Fruit fly (Drosophila melanogaster) whole organism, embryonic: ENCODE measurements around the gene CG31817.

Experiments
- ATbp ChIP-seq: fragments of 200-800 bp; sonication (Bioruptor generic); optimal IDR thresholded peaks from 2 replicates; lab custom pipeline; 2017; ENCODE audit warnings: missing biosample characterization, mild to moderate bottlenecking, missing genetic modification characterization, missing genetic modification reagents
- Ada2b ChIP-seq: fragments of 200-800 bp; sonication (Bioruptor generic); IDR thresholded peaks from 2 replicates; pipeline ENCODE4 v1.3.6; 2022; ENCODE audit warnings: missing biosample characterization, missing genetic modification characterization
- B-H2 ChIP-seq: fragments of 200-800 bp; sonication (Bioruptor generic); optimal IDR thresholded peaks from 2 replicates; lab custom pipeline; 2018; ENCODE audit warnings: missing biosample characterization, mild to moderate bottlenecking, missing genetic modification characterization
- CG10267 ChIP-seq: fragments of 200-800 bp; sonication (Bioruptor generic); optimal IDR thresholded peaks from 2 replicates; lab custom pipeline; 2018; ENCODE audit warnings: missing biosample characterization, mild to moderate bottlenecking, missing genetic modification characterization, moderate library complexity
- CG10431 ChIP-seq: fragments of 200-800 bp; sonication (Bioruptor generic); optimal IDR thresholded peaks from 3 replicates; lab custom pipeline; 2018; ENCODE audit warnings: missing biosample characterization, mild to moderate bottlenecking, missing genetic modification characterization
- CG12391 ChIP-seq: fragments of 200-800 bp; sonication (Bioruptor generic); optimal IDR thresholded peaks from 3 replicates; lab custom pipeline; 2018; ENCODE audit warnings: missing biosample characterization, mild to moderate bottlenecking, missing genetic modification characterization, moderate library complexity
- CG12942 ChIP-seq: fragments of 200-800 bp; sonication (Bioruptor generic); optimal IDR thresholded peaks from 3 replicates; lab custom pipeline; 2016; ENCODE audit warnings: missing biosample characterization, missing genetic modification characterization
- CG13287 ChIP-seq: fragments of 200-800 bp; sonication (Bioruptor generic); IDR thresholded peaks from 2 replicates; pipeline ENCODE4 v1.3.6; 2022; ENCODE audit warnings: missing biosample characterization, missing genetic modification characterization; ENCODE audit not compliant: partially characterized antibody
- CG14050 ChIP-seq: fragments of 200-800 bp; sonication (Bioruptor generic); IDR thresholded peaks from 3 replicates; pipeline ENCODE4 v1.3.6; 2022; ENCODE audit warnings: missing biosample characterization, missing genetic modification characterization
- CG1647 ChIP-seq: fragments of 200-800 bp; sonication (Bioruptor generic); optimal IDR thresholded peaks from 3 replicates; lab custom pipeline; 2016; ENCODE audit warnings: missing biosample characterization, missing genetic modification characterization
- CG16815 ChIP-seq: fragments of 200-800 bp; sonication (Bioruptor generic); optimal IDR thresholded peaks from 3 replicates; lab custom pipeline; 2017; ENCODE audit warnings: missing biosample characterization, mild to moderate bottlenecking, missing genetic modification characterization
- CG16863 ChIP-seq: fragments of 200-800 bp; sonication (Bioruptor generic); optimal IDR thresholded peaks from 3 replicates; lab custom pipeline; 2016; ENCODE audit warnings: missing biosample characterization, missing genetic modification characterization
- CG1792 ChIP-seq: fragments of 200-800 bp; sonication (Bioruptor generic); optimal IDR thresholded peaks from 2 replicates; lab custom pipeline; 2016; ENCODE audit warnings: missing biosample characterization, missing genetic modification characterization
- CG18262 ChIP-seq: fragments of 200-800 bp; optimal IDR thresholded peaks from 3 replicates; lab custom pipeline; 2019; ENCODE audit warnings: missing biosample characterization, mild to moderate bottlenecking, missing genetic modification characterization, moderate library complexity
- CG2875 ChIP-seq: fragments of 200-800 bp; sonication (Bioruptor generic); optimal IDR thresholded peaks from 2 replicates; lab custom pipeline; 2017; ENCODE audit warnings: missing biosample characterization, mild to moderate bottlenecking, missing genetic modification characterization, missing genetic modification reagents
- CG31388 ChIP-seq: fragments of 200-800 bp; sonication (Bioruptor generic); optimal IDR thresholded peaks from 2 replicates; lab custom pipeline; 2016; ENCODE audit warnings: missing biosample characterization, missing genetic modification characterization
- CG34224 ChIP-seq: fragments of 200-800 bp; sonication (Bioruptor generic); IDR thresholded peaks from 3 replicates; pipeline ENCODE4 v1.3.6; 2022; ENCODE audit warnings: missing biosample characterization, missing genetic modification characterization; ENCODE audit not compliant: partially characterized antibody
- CG6791 ChIP-seq: fragments of 200-800 bp; sonication (Bioruptor generic); IDR thresholded peaks from 3 replicates; pipeline ENCODE4 v1.3.6; 2022; ENCODE audit warnings: missing biosample characterization, missing genetic modification characterization; ENCODE audit not compliant: partially characterized antibody
- CG8089 ChIP-seq: fragments of 200-800 bp; sonication (Bioruptor generic); optimal IDR thresholded peaks from 3 replicates; lab custom pipeline; 2016; ENCODE audit warnings: missing biosample characterization, missing genetic modification characterization
- Chrac-16 ChIP-seq: fragments of 200-800 bp; sonication (Bioruptor generic); optimal IDR thresholded peaks from 3 replicates; lab custom pipeline; 2016; ENCODE audit warnings: missing biosample characterization, missing genetic modification characterization
- D19A ChIP-seq: fragments of 200-800 bp; optimal IDR thresholded peaks from 3 replicates; lab custom pipeline; 2019; ENCODE audit warnings: missing biosample characterization, mild to moderate bottlenecking, missing genetic modification characterization, moderate library complexity
- Gsc ChIP-seq: fragments of 200-800 bp; sonication (Bioruptor generic); IDR thresholded peaks from 2 replicates; pipeline ENCODE4 v1.3.6; 2022; ENCODE audit warnings: missing biosample characterization, missing genetic modification characterization
- H15 ChIP-seq: fragments of 200-800 bp; sonication (Bioruptor generic); IDR thresholded peaks from 3 replicates; pipeline ENCODE4 v1.3.6; 2022; ENCODE audit warnings: missing biosample characterization, missing genetic modification characterization
- Hand ChIP-seq: fragments of 200-800 bp; sonication (Bioruptor generic); optimal IDR thresholded peaks from 2 replicates; lab custom pipeline; 2017; ENCODE audit warnings: mild to moderate bottlenecking, missing biosample characterization, missing genetic modification reagents, missing genetic modification characterization
- Hey ChIP-seq: fragments of 200-800 bp; sonication (Bioruptor generic); optimal IDR thresholded peaks from 3 replicates; lab custom pipeline; 2018; ENCODE audit warnings: missing biosample characterization, mild to moderate bottlenecking, missing genetic modification characterization
- NK7.1 ChIP-seq: fragments of 200-800 bp; sonication (Bioruptor generic); optimal IDR thresholded peaks from 3 replicates; lab custom pipeline; 2016; ENCODE audit warnings: missing biosample characterization, missing genetic modification characterization
- Nf-YC ChIP-seq: fragments of 200-800 bp; optimal IDR thresholded peaks from 3 replicates; lab custom pipeline; 2019; ENCODE audit warnings: missing biosample characterization, mild to moderate bottlenecking, missing genetic modification characterization, moderate library complexity
- Ptx1 ChIP-seq: fragments of 200-800 bp; sonication (Bioruptor generic); IDR thresholded peaks from 2 replicates; pipeline ENCODE4 v1.3.6; 2022; ENCODE audit warnings: missing biosample characterization, missing genetic modification characterization
- Scr ChIP-seq: fragments of 200-800 bp; sonication (Bioruptor generic); IDR thresholded peaks from 2 replicates; pipeline ENCODE4 v1.3.6; 2022; ENCODE audit warnings: missing biosample characterization, missing genetic modification characterization; ENCODE audit not compliant: partially characterized antibody
- Taf1 ChIP-seq: fragments of 200-800 bp; sonication (Bioruptor generic); IDR thresholded peaks from 2 replicates; pipeline ENCODE4 v1.3.6; 2022; ENCODE audit warnings: missing biosample characterization, missing genetic modification characterization
- btn ChIP-seq: fragments of 200-800 bp; sonication (Bioruptor generic); optimal IDR thresholded peaks from 2 replicates; lab custom pipeline; 2016; ENCODE audit warnings: missing biosample characterization, missing genetic modification characterization
- cad ChIP-seq: fragments of >200 bp; optimal IDR thresholded peaks from 2 replicates; lab custom pipeline; 2017; ENCODE audit warnings: missing biosample characterization, missing genetic modification characterization
- corto ChIP-seq: fragments of 200-800 bp; sonication (Bioruptor generic); optimal IDR thresholded peaks from 2 replicates; lab custom pipeline; 2016; ENCODE audit warnings: missing biosample characterization, mild to moderate bottlenecking, missing genetic modification characterization, moderate library complexity
- dmrt99B ChIP-seq: fragments of 200-800 bp; sonication (Bioruptor generic); optimal IDR thresholded peaks from 2 replicates; lab custom pipeline; 2018; ENCODE audit warnings: missing biosample characterization, mild to moderate bottlenecking, missing genetic modification characterization, moderate library complexity
- eve ChIP-seq, 2 experiments: fragments of >200 bp; optimal IDR thresholded peaks; 2 replicates each; lab custom pipeline; 2017; ENCODE audit warnings: missing biosample characterization in 2 of 2, missing genetic modification characterization in 2 of 2
- gcm2 ChIP-seq: fragments of 200-800 bp; sonication (Bioruptor generic); optimal IDR thresholded peaks from 2 replicates; lab custom pipeline; 2016; ENCODE audit warnings: missing biosample characterization, missing genetic modification characterization
- h ChIP-seq: fragments of >200 bp; optimal IDR thresholded peaks from 2 replicates; lab custom pipeline; 2017
- kni ChIP-seq: fragments of 200-800 bp; sonication (Bioruptor generic); optimal IDR thresholded peaks from 3 replicates; lab custom pipeline; 2017; ENCODE audit warnings: mild to moderate bottlenecking, missing biosample characterization, missing genetic modification reagents, missing genetic modification characterization
- nerfin-1 ChIP-seq: fragments of 200-800 bp; sonication (Bioruptor generic); optimal IDR thresholded peaks from 3 replicates; lab custom pipeline; 2019; ENCODE audit warnings: missing biosample characterization, mild to moderate bottlenecking, missing genetic modification characterization, moderate library complexity
- org-1 ChIP-seq: fragments of 200-800 bp; sonication (Bioruptor generic); optimal IDR thresholded peaks from 2 replicates; lab custom pipeline; 2017; ENCODE audit warnings: missing biosample characterization, missing genetic modification characterization
- pzg ChIP-seq: fragments of 200-800 bp; sonication (Bioruptor generic); optimal IDR thresholded peaks from 3 replicates; lab custom pipeline; 2018; ENCODE audit warnings: missing biosample characterization, mild to moderate bottlenecking, missing genetic modification characterization, moderate library complexity
- row ChIP-seq: fragments of 200-800 bp; sonication (Bioruptor generic); IDR thresholded peaks from 3 replicates; pipeline ENCODE4 v1.3.6; 2022; ENCODE audit warnings: missing biosample characterization, missing genetic modification characterization
- sr ChIP-seq: fragments of 200-800 bp; sonication (Bioruptor generic); IDR thresholded peaks from 3 replicates; pipeline ENCODE4 v1.3.6; 2022; ENCODE audit warnings: missing biosample characterization, missing genetic modification characterization
- tio ChIP-seq: fragments of 200-800 bp; sonication (Bioruptor generic); optimal IDR thresholded peaks from 2 replicates; lab custom pipeline; 2017; ENCODE audit warnings: missing biosample characterization, missing genetic modification characterization, inconsistent platforms
- tll ChIP-seq, 2 experiments: fragments of 200-800 bp in 1 of 2; fragments of >200 bp in 1 of 2; sonication (Bioruptor generic) in 1 of 2; optimal IDR thresholded peaks; 2 replicates each; lab custom pipeline; 2017 to 2019; ENCODE audit warnings: missing biosample characterization in 2 of 2, missing genetic modification characterization in 2 of 2, mild to moderate bottlenecking in 1 of 2, moderate library complexity in 1 of 2
- tx ChIP-seq: fragments of 200-800 bp; sonication (Bioruptor generic); optimal IDR thresholded peaks from 2 replicates; lab custom pipeline; 2016; ENCODE audit warnings: missing biosample characterization, missing genetic modification characterization
- unc-4 ChIP-seq: fragments of 200-800 bp; sonication (Bioruptor generic); IDR thresholded peaks from 2 replicates; pipeline ENCODE4 v1.3.6; 2022; ENCODE audit warnings: missing biosample characterization, missing genetic modification characterization; ENCODE audit not compliant: partially characterized antibody
- wdn ChIP-seq: fragments of 200-800 bp; sonication (Bioruptor generic); IDR thresholded peaks from 2 replicates; pipeline ENCODE4 v1.3.6; 2022; ENCODE audit warnings: missing biosample characterization, missing genetic modification characterization
- wor ChIP-seq: fragments of 200-800 bp; sonication (Bioruptor generic); IDR thresholded peaks from 2 replicates; pipeline ENCODE4 v1.3.6; 2022; ENCODE audit warnings: missing biosample characterization, missing genetic modification characterization
- zfh1 ChIP-seq: fragments of 200-800 bp; sonication (Bioruptor generic); IDR thresholded peaks from 3 replicates; pipeline ENCODE4 v1.3.6; 2022; ENCODE audit warnings: missing biosample characterization, missing genetic modification characterization

The CG31817 gene

DNA sequence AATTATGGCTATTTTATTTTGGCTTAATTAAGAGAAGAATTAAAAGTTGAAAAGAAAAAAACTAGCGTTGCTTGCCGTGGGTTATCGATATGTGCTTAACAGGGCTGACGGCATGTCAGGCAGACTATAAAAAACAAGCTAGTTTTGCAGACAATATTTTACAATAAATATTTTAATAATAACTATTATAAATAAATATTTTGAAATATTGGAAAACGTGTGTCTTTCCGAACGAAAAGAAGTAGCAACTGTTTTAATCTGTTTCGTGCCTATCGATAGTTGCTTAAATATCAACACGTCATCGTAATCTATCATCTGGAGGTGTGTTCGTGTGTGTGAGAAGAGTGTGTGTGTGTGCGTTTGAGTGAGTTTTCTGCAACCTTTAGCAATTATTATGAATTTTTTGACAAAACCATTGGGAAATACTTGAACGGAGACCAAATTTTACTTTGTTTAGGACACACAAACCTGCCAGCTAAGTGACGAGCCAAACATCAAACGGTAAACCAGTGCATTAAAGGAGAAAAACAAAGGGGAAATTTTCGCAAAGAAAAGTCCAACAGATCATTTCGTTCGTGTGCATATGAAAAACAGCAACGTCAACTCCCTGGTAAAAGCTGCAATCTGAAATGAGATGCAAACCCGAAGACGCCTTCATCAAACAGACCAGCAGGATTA lies 30.5 kb downstream of the CG31817 start, which contains the start of the genes CG5861 and Syx5 (continued):
- peak; percentile 46 for TF ChIP-seq D19A
- TF ChIP-seq Gsc (GFP tag; lab: Robert Waterston, UW) = no peak
- TF ChIP-seq Ada2b (GFP tag; lab: Robert Waterston, UW) = peak; percentile 35; the same call in 1 of the 2 replicates
- no peak for TF ChIP-seq sr (GFP tag; lab: Robert Waterston, UW)
- peak; percentile 76 for TF ChIP-seq B-H2 (GFP tag; lab: Kevin White, UChicago)
- TF ChIP-seq CG2875 = no peak
- TF ChIP-seq wor (GFP tag; lab: Robert Waterston, UW) = no peak
- TF ChIP-seq CG6791 (GFP tag; lab: Robert Waterston, UW) = peak; percentile 77
- peak; percentile 40 for TF ChIP-seq nerfin-1
- no peak for TF ChIP-seq CG1792
- TF ChIP-seq tx (GFP tag; lab: Kevin White, UChicago) = no peak
- peak; percentile 96 for TF ChIP-seq CG13287 (GFP tag; lab: Robert Waterston, UW)
- TF ChIP-seq btn (GFP tag; lab: Kevin White, UChicago) = no peak
- peak; percentile 95 for TF ChIP-seq Scr
- no peak for TF ChIP-seq ATbp
- no peak for TF ChIP-seq cad (GFP tag; lab: Kevin White, UChicago)
- no peak for TF ChIP-seq Hand
- TF ChIP-seq Taf1 = no peak
- TF ChIP-seq CG16863 (GFP tag; lab: Kevin White, UChicago) = no peak
- TF ChIP-seq CG14050 = peak; percentile 17; the same call in 1 of the 3 replicates
- TF ChIP-seq CG34224 = peak; percentile 92
- TF ChIP-seq CG10267 (tag; lab: Kevin White, UChicago) = peak; percentile 75
- peak; percentile 82 for TF ChIP-seq CG12391
- TF ChIP-seq CG31388 = no peak
- TF ChIP-seq tll (GFP tag; optimal IDR thresholded peaks at IDR 0.05; lab: Kevin White, UChicago) = no peak
- no peak for TF ChIP-seq kni
- TF ChIP-seq CG12942 (GFP tag; lab: Kevin White, UChicago) = peak; percentile 28
- no peak for TF ChIP-seq dmrt99B
- 0 out of 3 replicates have a peak, but pooled peaks have one; percentile 48 for TF ChIP-seq H15
- peak; percentile 95 for TF ChIP-seq unc-4
- TF ChIP-seq CG18262 (tag; lab: Kevin White, UChicago) = peak; percentile 62
- peak; percentile 64 for TF ChIP-seq Ptx1
- TF ChIP-seq NK7.1 (GFP tag; lab: Kevin White, UChicago) = no peak
- no peak for TF ChIP-seq CG10431 (GFP tag; lab: Kevin White, UChicago)
- TF ChIP-seq tio (GFP tag; lab: Kevin White, UChicago) = no peak
- no peak for TF ChIP-seq gcm2 (GFP tag; lab: Kevin White, UChicago)
- no peak for TF ChIP-seq eve (GFP tag; optimal IDR thresholded peaks at IDR 0.05; lab: Kevin White, UChicago)
- peak; percentile 75 for TF ChIP-seq Nf-YC (tag; lab: Kevin White, UChicago)
- TF ChIP-seq pzg (GFP tag; lab: Kevin White, UChicago) = peak; percentile 68
- peak; percentile 67; the same call in 1 of the 3 replicates for TF ChIP-seq zfh1 (GFP tag; lab: Robert Waterston, UW)
- TF ChIP-seq CG16815 = no peak
- TF ChIP-seq h (lab: Kevin White, UChicago) = no peak
- no peak for TF ChIP-seq org-1 (GFP tag; lab: Kevin White, UChicago)
- no peak for TF ChIP-seq Hey (tag; lab: Kevin White, UChicago)
- peak; percentile 86 for TF ChIP-seq row (GFP tag; lab: Robert Waterston, UW)
- TF ChIP-seq CG1647 (GFP tag; lab: Kevin White, UChicago) = no peak
- no peak for TF ChIP-seq CG8089
- TF ChIP-seq corto (GFP tag; lab: Kevin White, UChicago) = no peak
- TF ChIP-seq wdn = no peak
- TF ChIP-seq Chrac-16 = peak; percentile 32
